Worm (Caenorhabditis elegans): ENCODE data around the gene F29G9.1.

DNA sequence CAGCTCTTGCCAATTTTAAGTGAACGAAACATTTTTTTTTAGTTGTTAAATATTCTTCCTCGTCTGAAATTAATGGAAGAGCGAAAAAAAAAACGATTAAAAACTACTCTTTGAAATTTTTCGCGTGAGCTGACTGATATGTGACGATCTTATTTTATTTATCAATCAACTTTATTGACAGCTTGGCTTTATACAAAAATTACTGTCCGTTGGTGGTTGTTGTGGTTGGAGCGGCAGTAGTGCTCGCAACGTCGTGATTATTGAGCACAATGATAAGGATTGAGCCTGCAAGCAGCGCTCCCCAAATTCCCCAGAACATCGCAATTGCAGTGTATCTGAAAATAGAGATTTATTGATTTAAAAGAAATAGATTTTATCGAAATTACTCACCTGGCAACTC, 5.5 kb downstream of the F29G9.1 start:
- no peak for TF ChIP-seq flt-1 (GFP tag; IDR thresholded peaks at IDR 0.05)
- no peak for TF ChIP-seq ztf-23 (GFP tag; IDR thresholded peaks at IDR 0.05)
- no peak for TF ChIP-seq klf-2 (GFP tag; conservative IDR thresholded peaks at IDR 0.05)
